Worm (Caenorhabditis elegans) whole organism, young adult: ENCODE measurements around the gene far-5.

Source experiments
- B0035.1 ChIP-seq: sonication (generic microtip); optimal IDR thresholded peaks from 2 replicates; lab custom pipeline; 2016; ENCODE audit warnings: missing genetic modification characterization, mild to moderate bottlenecking, missing compliant biosample characterization, missing genotype, missing genetic modification reagents
- B0261.1 ChIP-seq: sonication (generic microtip); optimal IDR thresholded peaks from 2 replicates; lab custom pipeline; 2016; ENCODE audit warnings: mild to moderate bottlenecking, missing genetic modification characterization, moderate library complexity, missing compliant biosample characterization
- B0336.3 ChIP-seq: fragments of 200-800 bp; sonication (Bioruptor generic); IDR thresholded peaks from 2 replicates; pipeline ENCODE4 v1.3.6; 2022; ENCODE audit warnings: missing genetic modification characterization, missing compliant biosample characterization
- C06A6.2 ChIP-seq: fragments of 200-800 bp; sonication (Bioruptor generic); conservative IDR thresholded peaks from 2 replicates; pipeline ENCODE4 v1.3.6; 2022; ENCODE audit warnings: missing genetic modification characterization, missing compliant biosample characterization
- F33H1.4 ChIP-seq: fragments of 200-800 bp; sonication (Bioruptor generic); IDR thresholded peaks from 2 replicates; pipeline ENCODE4 v1.3.6; 2022; ENCODE audit warnings: missing genetic modification reagents, missing genetic modification characterization, missing compliant biosample characterization
- F37B4.10 ChIP-seq: fragments of 200-800 bp; sonication (Bioruptor generic); IDR thresholded peaks from 2 replicates; pipeline ENCODE4 v1.3.6; 2022; ENCODE audit warnings: missing genetic modification characterization, missing compliant biosample characterization
- Y53G8AR.9 ChIP-seq: fragments of 200-800 bp; sonication (Bioruptor generic); conservative IDR thresholded peaks from 2 replicates; pipeline ENCODE4 v1.3.6; 2022; ENCODE audit warnings: missing genetic modification reagents, missing genetic modification characterization, missing compliant biosample characterization
- Y67H2A.10 ChIP-seq: fragments of 200-800 bp; sonication (Bioruptor generic); conservative IDR thresholded peaks from 2 replicates; pipeline ENCODE4 v1.3.6; 2022; ENCODE audit warnings: missing genetic modification reagents, missing genetic modification characterization, missing compliant biosample characterization
- attf-3 ChIP-seq: fragments of 200-800 bp; sonication (Bioruptor generic); conservative IDR thresholded peaks from 2 replicates; pipeline ENCODE4 v1.3.6; 2022; ENCODE audit warnings: missing genetic modification reagents, missing genetic modification characterization, missing compliant biosample characterization
- attf-6 ChIP-seq: fragments of 200-800 bp; sonication (Bioruptor generic); IDR thresholded peaks from 2 replicates; pipeline ENCODE4 v1.3.6; 2022; ENCODE audit warnings: missing genetic modification reagents, missing genetic modification characterization, missing compliant biosample characterization
- ceh-40 ChIP-seq: fragments of 200-800 bp; sonication (Bioruptor generic); IDR thresholded peaks from 2 replicates; pipeline ENCODE4 v1.3.6; 2022; ENCODE audit warnings: missing genetic modification characterization, missing compliant biosample characterization
- ceh-91 ChIP-seq: fragments of 200-800 bp; sonication (Bioruptor generic); IDR thresholded peaks from 2 replicates; pipeline ENCODE4 v1.3.6; 2022; ENCODE audit warnings: missing genetic modification reagents, missing genetic modification characterization, missing compliant biosample characterization
- dpl-1 ChIP-seq: fragments of 150-350 bp; optimal IDR thresholded peaks from 2 replicates; lab custom pipeline; 2014; ENCODE audit warnings: missing biosample characterization, missing genetic modification reagents, missing genetic modification characterization
- efl-1 ChIP-seq: fragments of 150-350 bp; optimal IDR thresholded peaks from 2 replicates; lab custom pipeline; 2014; ENCODE audit warnings: missing biosample characterization, missing genetic modification reagents, missing genetic modification characterization
- egl-18 ChIP-seq: fragments of 200-800 bp; sonication (Bioruptor generic); IDR thresholded peaks from 2 replicates; pipeline ENCODE4 v1.3.6; 2022; ENCODE audit warnings: missing genetic modification reagents, missing genetic modification characterization, missing compliant biosample characterization
- ekl-4 ChIP-seq: fragments of 200-800 bp; sonication (Bioruptor generic); IDR thresholded peaks from 2 replicates; pipeline ENCODE4 v1.3.6; 2022; ENCODE audit warnings: missing genetic modification reagents, missing genetic modification characterization, missing compliant biosample characterization
- fkh-3 ChIP-seq: sonication (generic microtip); optimal IDR thresholded peaks from 2 replicates; lab custom pipeline; 2016; ENCODE audit warnings: mild to moderate bottlenecking, missing genetic modification characterization, missing compliant biosample characterization
- gei-17 ChIP-seq: fragments of 200-800 bp; sonication (Bioruptor generic); optimal IDR thresholded peaks from 2 replicates; lab custom pipeline; 2018; ENCODE audit warnings: mild to moderate bottlenecking, missing genetic modification characterization, missing compliant biosample characterization
- hlh-12 ChIP-seq: sonication (generic microtip); optimal IDR thresholded peaks from 2 replicates; lab custom pipeline; 2016; ENCODE audit warnings: missing genetic modification characterization, missing compliant biosample characterization
- hlh-26 ChIP-seq: fragments of 200-800 bp; sonication (Bioruptor generic); conservative IDR thresholded peaks from 2 replicates; pipeline ENCODE4 v1.3.6; 2022; ENCODE audit warnings: missing genetic modification reagents, missing genetic modification characterization, missing compliant biosample characterization
- hrde-1 ChIP-seq: sonication (generic microtip); optimal IDR thresholded peaks from 2 replicates; lab custom pipeline; 2016; ENCODE audit warnings: missing genetic modification characterization, mild to moderate bottlenecking, missing compliant biosample characterization, moderate library complexity, missing genotype, missing genetic modification reagents, borderline replicate concordance
- hsf-1 ChIP-seq: fragments of 200-800 bp; sonication (Bioruptor generic); IDR thresholded peaks from 2 replicates; pipeline ENCODE4 v1.3.6; 2022; ENCODE audit warnings: missing genetic modification reagents, missing genetic modification characterization, missing compliant biosample characterization
- lin-26 ChIP-seq: fragments of 200-800 bp; sonication (Bioruptor generic); IDR thresholded peaks from 2 replicates; pipeline ENCODE4 v1.3.6; 2022; ENCODE audit warnings: missing genetic modification reagents, missing genetic modification characterization, missing compliant biosample characterization
- lsl-1 ChIP-seq: fragments of 200-800 bp; sonication (Bioruptor generic); optimal IDR thresholded peaks from 2 replicates; lab custom pipeline; 2018; ENCODE audit warnings: mild to moderate bottlenecking, missing genetic modification characterization, moderate library complexity, missing compliant biosample characterization
- madf-10 ChIP-seq: sonication (generic microtip); optimal IDR thresholded peaks from 2 replicates; lab custom pipeline; 2016; ENCODE audit warnings: mild to moderate bottlenecking, missing genetic modification characterization, missing compliant biosample characterization
- madf-6 ChIP-seq: fragments of 200-800 bp; sonication (Bioruptor generic); IDR thresholded peaks from 2 replicates; pipeline ENCODE4 v1.3.6; 2022; ENCODE audit warnings: missing genetic modification reagents, missing genetic modification characterization, missing compliant biosample characterization
- madf-8 ChIP-seq: fragments of 200-800 bp; sonication (Bioruptor generic); conservative IDR thresholded peaks from 2 replicates; pipeline ENCODE4 v1.3.6; 2022; ENCODE audit warnings: missing genetic modification reagents, missing genetic modification characterization, missing compliant biosample characterization
- nfya-1 ChIP-seq: sonication (generic microtip); optimal IDR thresholded peaks from 2 replicates; lab custom pipeline; 2017; ENCODE audit warnings: antibody characterized with exemption, missing compliant biosample characterization, missing genetic modification characterization, borderline replicate concordance; ENCODE audit not compliant: insufficient read depth
- nfyb-1 ChIP-seq: fragments of 200-800 bp; sonication (Bioruptor generic); IDR thresholded peaks from 2 replicates; pipeline ENCODE4 v1.3.6; 2022; ENCODE audit warnings: missing genetic modification reagents, missing genetic modification characterization, missing compliant biosample characterization
- nhr-27 ChIP-seq: fragments of 200-800 bp; sonication (Bioruptor generic); optimal IDR thresholded peaks from 2 replicates; lab custom pipeline; 2018; ENCODE audit warnings: mild to moderate bottlenecking, missing genetic modification characterization, moderate library complexity, missing compliant biosample characterization
- nhr-90 ChIP-seq: sonication (generic microtip); optimal IDR thresholded peaks from 2 replicates; lab custom pipeline; 2016; ENCODE audit warnings: missing genotype, mild to moderate bottlenecking, missing genetic modification characterization, missing compliant biosample characterization
- pbrm-1 ChIP-seq: fragments of 200-800 bp; sonication (Bioruptor generic); IDR thresholded peaks from 2 replicates; pipeline ENCODE4 v1.3.6; 2022; ENCODE audit warnings: missing genetic modification reagents, missing genetic modification characterization, missing compliant biosample characterization
- pha-4 ChIP-seq: fragments of 150-350 bp; sonication (generic microtip); optimal IDR thresholded peaks from 2 replicates; lab custom pipeline; 2014; ENCODE audit warnings: missing biosample characterization, missing genetic modification reagents, missing genetic modification characterization
- rec-8 ChIP-seq, 2 experiments: sonication (generic microtip); optimal IDR thresholded peaks; 2 replicates each; lab custom pipeline; 2016; ENCODE audit warnings: mild to moderate bottlenecking in 2 of 2, missing genetic modification characterization in 2 of 2, missing genetic modification reagents in 2 of 2, missing genotype in 2 of 2, missing biosample characterization in 1 of 2, missing compliant biosample characterization in 1 of 2, moderate library complexity in 1 of 2
- snpc-1.1 ChIP-seq: sonication (generic microtip); optimal IDR thresholded peaks from 2 replicates; lab custom pipeline; 2017; ENCODE audit warnings: missing genetic modification characterization, mild to moderate bottlenecking, missing compliant biosample characterization, antibody characterized with exemption, moderate library complexity, missing genotype, missing genetic modification reagents; ENCODE audit not compliant: insufficient read depth
- snpc-3.4 ChIP-seq: sonication (generic microtip); optimal IDR thresholded peaks from 2 replicates; lab custom pipeline; 2017; ENCODE audit warnings: missing genetic modification characterization, mild to moderate bottlenecking, missing compliant biosample characterization, antibody characterized with exemption, moderate library complexity, missing genotype, missing genetic modification reagents
- somi-1 ChIP-seq: fragments of 200-800 bp; sonication (Bioruptor generic); optimal IDR thresholded peaks from 2 replicates; lab custom pipeline; 2018; ENCODE audit warnings: mild to moderate bottlenecking, missing genetic modification characterization, missing compliant biosample characterization
- tbx-9 ChIP-seq: sonication (generic microtip); optimal IDR thresholded peaks from 2 replicates; lab custom pipeline; 2016; ENCODE audit warnings: borderline replicate concordance, missing genetic modification characterization, inconsistent platforms, missing compliant biosample characterization
- tlf-1 ChIP-seq: fragments of 200-800 bp; sonication (Bioruptor generic); optimal IDR thresholded peaks from 2 replicates; lab custom pipeline; 2018; ENCODE audit warnings: mild to moderate bottlenecking, missing genetic modification characterization, missing compliant biosample characterization
- xnd-1 ChIP-seq: sonication (generic microtip); optimal IDR thresholded peaks from 2 replicates; lab custom pipeline; 2016; ENCODE audit warnings: missing genotype, missing genetic modification reagents, missing genetic modification characterization, missing compliant biosample characterization
- ztf-18 ChIP-seq: sonication (generic microtip); optimal IDR thresholded peaks from 2 replicates; lab custom pipeline; 2016; ENCODE audit warnings: missing genotype, mild to moderate bottlenecking, missing genetic modification characterization, missing compliant biosample characterization

Gene far-5

ce11 chrV:12961085-12961560 lies 34.2 kb upstream of the far-5 start, which contains the start of gene mpst-7:
Gene mpst-7, minus strand, starts transcription at chrV:12961135.
- peak; percentile 36; the same call in 1 of the 2 replicates for TF ChIP-seq madf-6 (GFP tag; lab: Robert Waterston, UW)
- no peak for TF ChIP-seq ceh-40 (GFP tag; lab: Robert Waterston, UW)
- peak; percentile 57 for TF ChIP-seq efl-1 (GFP tag; lab: Kevin White, UChicago)
- TF ChIP-seq, all 124 proteins: peak for 2

- TF ChIP-seq ceh-40 (GFP tag; lab: Robert Waterston, UW) (no peak), hlh-12 (tag; lab: Kevin White, UChicago) (no peak), dpl-1 (GFP tag; lab: Kevin White, UChicago) (no peak), pbrm-1 (GFP tag; lab: Robert Waterston, UW) (no peak), Y67H2A.10 (GFP tag; lab: Robert Waterston, UW) (no peak), B0336.3 (GFP tag; lab: Robert Waterston, UW) (no peak)
Observed at ce11 chrV:12963192-12963591, 32.2 kb upstream of the far-5 start, which contains the start of gene hrg-9. Gene hrg-9, minus strand, starts transcription at chrV:12963343.

ce11 chrV:12964076-12964475 lies 31.3 kb upstream of the far-5 start, which contains the start of gene srd-35:
Gene srd-35, plus strand, starts transcription at chrV:12964376.
- TF ChIP-seq snpc-1.1 (no peak), gei-17 (GFP tag; lab: Kevin White, UChicago) (no peak), rec-8 (tag; optimal IDR thresholded peaks at IDR 0.05; lab: Kevin White, UChicago) (no peak), tbx-9 (no peak), ekl-4 (GFP tag; lab: Robert Waterston, UW) (no peak), nfyb-1 (no peak), hlh-26 (GFP tag; lab: Robert Waterston, UW) (no peak), C06A6.2 (GFP tag; lab: Robert Waterston, UW) (no peak)

- no peak for TF ChIP-seq tlf-1 (GFP tag; lab: Kevin White, UChicago)
- no peak for TF ChIP-seq nhr-27
- no peak for TF ChIP-seq ceh-91 (GFP tag; lab: Robert Waterston, UW)
- no peak for TF ChIP-seq hsf-1
- no peak for TF ChIP-seq lin-26
- no peak for TF ChIP-seq fkh-3
- TF ChIP-seq egl-18, result no peak
- TF ChIP-seq pha-4, result no peak
- no peak for TF ChIP-seq xnd-1
- no peak for TF ChIP-seq nfya-1 (tag; lab: Kevin White, UChicago)
- no peak for TF ChIP-seq hrde-1 (tag; lab: Kevin White, UChicago)
- TF ChIP-seq B0035.1 (tag; lab: Kevin White, UChicago), result no peak
- TF ChIP-seq B0336.3 (GFP tag; lab: Robert Waterston, UW), result no peak
- TF ChIP-seq snpc-3.4 (tag; lab: Kevin White, UChicago), result no peak
Observed at ce11 chrV:12967110-12967509, 28.3 kb upstream of the far-5 start, which contains the start of gene R186.3. Gene R186.3, minus strand, starts transcription at chrV:12967210.

ce11 chrV:12967925-12968327 lies 27.4 kb upstream of the far-5 start, which contains the start of gene R186.8:
Gene R186.8, minus strand, starts transcription at chrV:12967982.
- peak; percentile 88 for TF ChIP-seq attf-3 (GFP tag; lab: Robert Waterston, UW)
- peak; percentile 70 for TF ChIP-seq Y53G8AR.9 (GFP tag; lab: Robert Waterston, UW)
- peak; percentile 40; the same call in 1 of the 2 replicates for TF ChIP-seq C06A6.2 (GFP tag; lab: Robert Waterston, UW)
- peak; percentile 72 for TF ChIP-seq ztf-18 (tag; lab: Kevin White, UChicago)
- TF ChIP-seq lsl-1 (GFP tag; lab: Kevin White, UChicago), result peak; percentile 76
- TF ChIP-seq B0336.3 (GFP tag; lab: Robert Waterston, UW), result peak; percentile 76; the same call in 1 of the 2 replicates
- TF ChIP-seq F37B4.10, result 0 out of 2 replicates have a peak, but pooled peaks have one; percentile 70
- TF ChIP-seq B0261.1 (tag; lab: Kevin White, UChicago), result peak; percentile 8
- peak; percentile 16 for TF ChIP-seq nhr-90 (tag; lab: Kevin White, UChicago)
- TF ChIP-seq madf-10 (tag; lab: Kevin White, UChicago), result peak; percentile 15
- TF ChIP-seq F33H1.4 (GFP tag; lab: Robert Waterston, UW), result peak; percentile 70
- TF ChIP-seq somi-1, result peak; percentile 63
- TF ChIP-seq madf-8 (GFP tag; lab: Robert Waterston, UW), result peak; percentile 28; the same call in 1 of the 2 replicates
- peak; percentile 68 for TF ChIP-seq madf-6 (GFP tag; lab: Robert Waterston, UW)
- TF ChIP-seq attf-6 (GFP tag; lab: Robert Waterston, UW), result peak; percentile 29; the same call in 1 of the 2 replicates
